Fruit fly (Drosophila melanogaster): ENCODE data around the gene CG13312.

The CG13312 gene

dm6 chr3L:8827133-8827867, 20.3 kb upstream of the CG13312 start, which contains the start of gene dally (continued):
- TF ChIP-seq D (optimal IDR thresholded peaks at IDR 0.05): no peak
- TF ChIP-seq D (GFP tag; optimal IDR thresholded peaks at IDR 0.05): no peak
- peak; percentile 65; the same call in 2 of the 3 replicates for TF ChIP-seq so (GFP tag; IDR thresholded peaks at IDR 0.05)
- TF ChIP-seq Oli (tag; optimal IDR thresholded peaks at IDR 0.05): no peak
- TF ChIP-seq CG6683 (GFP tag; optimal IDR thresholded peaks at IDR 0.05): no peak
- TF ChIP-seq CG11560 (tag; IDR thresholded peaks at IDR 0.05): no peak
- TF ChIP-seq slp2 (GFP tag; optimal IDR thresholded peaks at IDR 0.05): no peak
- 0 out of 2 replicates have a peak, but pooled peaks have one; percentile 22 for TF ChIP-seq wdn (GFP tag; IDR thresholded peaks at IDR 0.05)
- TF ChIP-seq hth (optimal IDR thresholded peaks at IDR 0.05): no peak
- TF ChIP-seq wor (GFP tag; IDR thresholded peaks at IDR 0.05): no peak
- TF ChIP-seq lola (GFP tag; optimal IDR thresholded peaks at IDR 0.05): no peak
- TF ChIP-seq Fer3 (tag; optimal IDR thresholded peaks at IDR 0.05): no peak
- no peak for TF ChIP-seq CG3065 (GFP tag; optimal IDR thresholded peaks at IDR 0.05)
- TF ChIP-seq gcm2 (GFP tag; optimal IDR thresholded peaks at IDR 0.05): no peak
- TF ChIP-seq HLH3B (GFP tag; IDR thresholded peaks at IDR 0.05): no peak
- TF ChIP-seq CG8478 (optimal IDR thresholded peaks at IDR 0.05): no peak
- TF ChIP-seq fu2 (GFP tag; optimal IDR thresholded peaks at IDR 0.05): no peak
- TF ChIP-seq sima (GFP tag; optimal IDR thresholded peaks at IDR 0.05): no peak
- no peak for TF ChIP-seq Atf3 (GFP tag; optimal IDR thresholded peaks at IDR 0.05)
- no peak for TF ChIP-seq CTCF (GFP tag; optimal IDR thresholded peaks at IDR 0.05)
- no peak; the same call in 1 of the 2 replicates for TF ChIP-seq Bgb (GFP tag; IDR thresholded peaks at IDR 0.05; ENCODE audit: partially characterized antibody)
- peak; percentile 48 for TF ChIP-seq CG12769 (tag; optimal IDR thresholded peaks at IDR 0.05)
- TF ChIP-seq CG11696 (GFP tag; IDR thresholded peaks at IDR 0.05): 0 out of 2 replicates have a peak, but pooled peaks have one; percentile 40
- TF ChIP-seq E2f2 (GFP tag; IDR thresholded peaks at IDR 0.05): no peak; the same call in 1 of the 2 replicates
- TF ChIP-seq CG12942 (GFP tag; optimal IDR thresholded peaks at IDR 0.05): no peak
- TF ChIP-seq CG15696 (tag; optimal IDR thresholded peaks at IDR 0.05): no peak
- TF ChIP-seq CG9932 (GFP tag; IDR thresholded peaks at IDR 0.05): peak; percentile 41
- no peak for TF ChIP-seq CG17186 (GFP tag; optimal IDR thresholded peaks at IDR 0.05)
- no peak for TF ChIP-seq z (GFP tag; IDR thresholded peaks at IDR 0.05)
- TF ChIP-seq bab2 (GFP tag; optimal IDR thresholded peaks at IDR 0.05): no peak
- no peak for TF ChIP-seq org-1 (GFP tag; optimal IDR thresholded peaks at IDR 0.05)
- peak; percentile 20; the same call in 1 of the 2 replicates for TF ChIP-seq CG31441 (GFP tag; IDR thresholded peaks at IDR 0.05)
- no peak for TF ChIP-seq CG3726 (GFP tag; IDR thresholded peaks at IDR 0.05)
- TF ChIP-seq Rfx (GFP tag; IDR thresholded peaks at IDR 0.05): peak; percentile 55
- TF ChIP-seq CG2678 (tag; optimal IDR thresholded peaks at IDR 0.05): peak; percentile 19
- TF ChIP-seq jumu (GFP tag; optimal IDR thresholded peaks at IDR 0.05): no peak
- no peak for TF ChIP-seq Antp (GFP tag; optimal IDR thresholded peaks at IDR 0.05)
- TF ChIP-seq amos (GFP tag; IDR thresholded peaks at IDR 0.05; ENCODE audit: partially characterized antibody): peak; percentile 55; the same call in 1 of the 2 replicates
- no peak for TF ChIP-seq ase (GFP tag; IDR thresholded peaks at IDR 0.05)
- no peak for TF ChIP-seq sc (optimal IDR thresholded peaks at IDR 0.05)
- no peak for TF ChIP-seq sc (GFP tag; optimal IDR thresholded peaks at IDR 0.05)
- TF ChIP-seq onecut (GFP tag; IDR thresholded peaks at IDR 0.05): no peak; the same call in 1 of the 2 replicates
- TF ChIP-seq CG16779 (GFP tag; IDR thresholded peaks at IDR 0.05): 0 out of 2 replicates have a peak, but pooled peaks have one; percentile 20
- no peak for TF ChIP-seq Ptx1 (GFP tag; IDR thresholded peaks at IDR 0.05)
- TF ChIP-seq D19A (tag; optimal IDR thresholded peaks at IDR 0.05): peak; percentile 11
- TF ChIP-seq jigr1 (GFP tag; IDR thresholded peaks at IDR 0.05): no peak
- TF ChIP-seq btn (GFP tag; optimal IDR thresholded peaks at IDR 0.05): no peak
- TF ChIP-seq ems (GFP tag; optimal IDR thresholded peaks at IDR 0.05): no peak
- peak; percentile 76 for TF ChIP-seq sens (GFP tag)
- no peak for TF ChIP-seq croc (GFP tag; conservative IDR thresholded peaks at IDR 0.05)
- peak in 1 of 2 experiments; percentile 87 for TF ChIP-seq tll (GFP tag; optimal IDR thresholded peaks at IDR 0.05)
- TF ChIP-seq CG8089 (GFP tag; optimal IDR thresholded peaks at IDR 0.05): no peak
